Worm (Caenorhabditis elegans) whole organism, midembryonic: ENCODE results near the gene srh-190.

Experiments used
- cog-1 ChIP-seq: sonication (generic microtip); optimal IDR thresholded peaks from 2 replicates; lab custom pipeline; 2016; ENCODE audit warnings: missing genetic modification characterization, missing compliant biosample characterization
- klf-2 ChIP-seq: fragments of 200-800 bp; sonication (Bioruptor generic); conservative IDR thresholded peaks from 2 replicates; pipeline ENCODE4 v1.3.6; 2022; ENCODE audit warnings: missing genetic modification reagents, missing genetic modification characterization, missing compliant biosample characterization
- tab-1 ChIP-seq: fragments of 200-800 bp; sonication (Bioruptor generic); IDR thresholded peaks from 2 replicates; pipeline ENCODE4 v1.3.6; 2022; ENCODE audit warnings: missing genetic modification characterization, missing compliant biosample characterization

ce11 chrV:3862851-3863250 lies 40.1 kb upstream of the srh-190 start, which contains the start of gene nhr-187:
- no peak for TF ChIP-seq klf-2
- no peak for TF ChIP-seq cog-1
- no peak for TF ChIP-seq tab-1 (GFP tag; lab: Robert Waterston, UW)
